Worm (Caenorhabditis elegans) whole organism, early embryonic: ENCODE results near the gene Y116A8C.33.
"Not testable (repeated sequence)": the region's sequence is repeated elsewhere in the genome, so short reads cannot be mapped to it uniquely, and the experiment has no call there.

Experiments used
- B0310.2 ChIP-seq: sonication (generic microtip); optimal IDR thresholded peaks from 2 replicates; lab custom pipeline; 2016; ENCODE audit warnings: mild to moderate bottlenecking, missing genetic modification characterization, missing compliant biosample characterization
- F13C5.2 ChIP-seq: sonication (generic microtip); optimal IDR thresholded peaks from 2 replicates; lab custom pipeline; 2017; ENCODE audit warnings: mild to moderate bottlenecking, missing genetic modification characterization, inconsistent platforms, missing compliant biosample characterization
- aly-1 ChIP-seq: sonication (generic microtip); optimal IDR thresholded peaks from 2 replicates; lab custom pipeline; 2016; ENCODE audit warnings: missing genetic modification characterization, missing compliant biosample characterization
- ama-1 ChIP-seq: fragments of 150-350 bp; optimal IDR thresholded peaks from 2 replicates; lab custom pipeline; 2014
- ceh-13 ChIP-seq: fragments of 200-800 bp; sonication (Bioruptor generic); optimal IDR thresholded peaks from 2 replicates; lab custom pipeline; 2018; ENCODE audit warnings: mild to moderate bottlenecking, missing genetic modification characterization, missing compliant biosample characterization
- ceh-36 ChIP-seq: sonication (generic microtip); optimal IDR thresholded peaks from 2 replicates; lab custom pipeline; 2016; ENCODE audit warnings: missing genetic modification characterization, inconsistent platforms, missing compliant biosample characterization
- ets-7 ChIP-seq: sonication (generic microtip); optimal IDR thresholded peaks from 2 replicates; lab custom pipeline; 2016; ENCODE audit warnings: missing genotype, missing genetic modification characterization, missing compliant biosample characterization
- flt-1 ChIP-seq: fragments of 200-800 bp; sonication (Bioruptor generic); IDR thresholded peaks from 2 replicates; pipeline ENCODE4 v1.3.6; 2022; ENCODE audit warnings: missing genetic modification characterization, missing compliant biosample characterization
- hmbx-1 ChIP-seq: sonication (generic microtip); optimal IDR thresholded peaks from 2 replicates; lab custom pipeline; 2016; ENCODE audit warnings: mild to moderate bottlenecking, missing genetic modification characterization, missing compliant biosample characterization
- hmg-4 ChIP-seq: fragments of 200-800 bp; sonication (Bioruptor generic); optimal IDR thresholded peaks from 2 replicates; lab custom pipeline; 2018; ENCODE audit warnings: mild to moderate bottlenecking, missing genetic modification characterization, missing compliant biosample characterization
- hnd-1 ChIP-seq: sonication (generic microtip); optimal IDR thresholded peaks from 2 replicates; lab custom pipeline; 2016; ENCODE audit warnings: missing genetic modification characterization, missing compliant biosample characterization
- pes-1 ChIP-seq: fragments of 200-800 bp; sonication (Bioruptor generic); IDR thresholded peaks from 2 replicates; pipeline ENCODE4 v1.3.6; 2022; ENCODE audit warnings: missing genetic modification reagents, missing genetic modification characterization, missing compliant biosample characterization
- scrt-1 ChIP-seq: fragments of 200-800 bp; sonication (Bioruptor generic); IDR thresholded peaks from 2 replicates; pipeline ENCODE4 v1.3.6; 2022; ENCODE audit warnings: missing genetic modification characterization, missing compliant biosample characterization
- sea-1 ChIP-seq: fragments of 200-800 bp; sonication (Bioruptor generic); conservative IDR thresholded peaks from 2 replicates; pipeline ENCODE4 v1.3.6; 2022; ENCODE audit warnings: missing genetic modification characterization, missing compliant biosample characterization
- tbx-11 ChIP-seq: fragments of 200-800 bp; sonication (Bioruptor generic); IDR thresholded peaks from 2 replicates; pipeline ENCODE4 v1.3.6; 2022; ENCODE audit warnings: missing genetic modification characterization, missing compliant biosample characterization
- tbx-37 ChIP-seq: fragments of 200-800 bp; sonication (Bioruptor generic); conservative IDR thresholded peaks from 2 replicates; pipeline ENCODE4 v1.3.6; 2022; ENCODE audit warnings: missing genetic modification reagents, missing genetic modification characterization, missing compliant biosample characterization
- tra-4 ChIP-seq: sonication (generic microtip); optimal IDR thresholded peaks from 2 replicates; lab custom pipeline; 2017; ENCODE audit warnings: missing genetic modification characterization, missing compliant biosample characterization

The Y116A8C.33 gene

ce11 chrIV:17111813-17112212 is at the start of gene Y116A8C.33:
TSS of gene Y116A8C.33 (plus strand) at chrIV:17112113.
- no peak for TF ChIP-seq ceh-36
- TF ChIP-seq B0310.2 = no peak
- no peak for TF ChIP-seq hnd-1
- no peak for TF ChIP-seq ets-7 (tag; lab: Kevin White, UChicago)
- no peak for TF ChIP-seq ceh-13 (GFP tag; lab: Kevin White, UChicago)
- no peak for TF ChIP-seq tbx-37 (GFP tag; lab: Robert Waterston, UW)
- no peak for TF ChIP-seq tra-4 (tag; lab: Kevin White, UChicago)
- no peak for TF ChIP-seq flt-1 (GFP tag; lab: Robert Waterston, UW)
- no peak for TF ChIP-seq sea-1 (GFP tag; lab: Robert Waterston, UW)
- no peak for TF ChIP-seq hmbx-1
- TF ChIP-seq pes-1 (GFP tag; lab: Robert Waterston, UW) = no peak
- TF ChIP-seq scrt-1 (GFP tag; lab: Robert Waterston, UW) = no peak
- TF ChIP-seq aly-1 (tag; lab: Kevin White, UChicago) = no peak

- not testable (repeated sequence) for TF ChIP-seq pes-1, scrt-1, sea-1 (GFP tag; lab: Robert Waterston, UW)
These were observed 48.2 kb upstream of the Y116A8C.33 start, which contains the start of gene Y116A8C.467 for ce11 chrIV:17063700-17064099. TSS of gene Y116A8C.467 (minus strand) at chrIV:17063800.

- TF ChIP-seq tbx-11; hnd-1; hmg-4 (GFP tag; lab: Kevin White, UChicago): not testable (repeated sequence)
These were observed 47.0 kb upstream of the Y116A8C.33 start, which contains the start of gene Y116A8C.465 for ce11 chrIV:17064937-17065336. TSS of gene Y116A8C.465 (plus strand) at chrIV:17065237.

ce11 chrIV:17070791-17071190 is 41.1 kb upstream of the Y116A8C.33 start, which contains the start of gene Y116A8C.24:
TSS of gene Y116A8C.24 (minus strand) at chrIV:17070891.
- not testable (repeated sequence) for TF ChIP-seq flt-1 (GFP tag; lab: Robert Waterston, UW); ets-7 (tag; lab: Kevin White, UChicago); hmg-4 (GFP tag; lab: Kevin White, UChicago)

ce11 chrIV:17076000-17076399 is 35.9 kb upstream of the Y116A8C.33 start:
- 0 out of 2 replicates have a peak, but pooled peaks have one; percentile 33 for TF ChIP-seq pes-1 (GFP tag; lab: Robert Waterston, UW)

- TF ChIP-seq hmbx-1 (no peak), ama-1 (lab: Kevin White, UChicago) (no peak), aly-1 (tag; lab: Kevin White, UChicago) (no peak), tbx-37 (GFP tag; lab: Robert Waterston, UW) (no peak), ceh-36 (no peak), hmg-4 (GFP tag; lab: Kevin White, UChicago) (no peak), B0310.2 (no peak), ets-7 (tag; lab: Kevin White, UChicago) (no peak), flt-1 (GFP tag; lab: Robert Waterston, UW) (no peak)
These were observed 33.3 kb upstream of the Y116A8C.33 start, which contains the start of gene Y116A8C.25 for ce11 chrIV:17078649-17079048. TSS of gene Y116A8C.25 (minus strand) at chrIV:17078749.

- TF ChIP-seq tra-4 (tag; lab: Kevin White, UChicago) = no peak
- no peak for TF ChIP-seq F13C5.2 (tag; lab: Kevin White, UChicago)
- TF ChIP-seq pes-1 (GFP tag; lab: Robert Waterston, UW) = no peak
- no peak for TF ChIP-seq ets-7 (tag; lab: Kevin White, UChicago)
- TF ChIP-seq scrt-1 (GFP tag; lab: Robert Waterston, UW) = no peak
- TF ChIP-seq hmbx-1 = no peak
- no peak for TF ChIP-seq tbx-37 (GFP tag; lab: Robert Waterston, UW)
- TF ChIP-seq sea-1 (GFP tag; lab: Robert Waterston, UW) = no peak
- no peak for TF ChIP-seq hmg-4 (GFP tag; lab: Kevin White, UChicago)
- TF ChIP-seq hnd-1 = no peak
- no peak for TF ChIP-seq ceh-13 (GFP tag; lab: Kevin White, UChicago)
- no peak for TF ChIP-seq ama-1 (lab: Kevin White, UChicago)
These were observed 27.6 kb upstream of the Y116A8C.33 start for ce11 chrIV:17084317-17084716.

- TF ChIP-seq tbx-37 (GFP tag; lab: Robert Waterston, UW) (no peak), aly-1 (tag; lab: Kevin White, UChicago) (no peak), ceh-13 (GFP tag; lab: Kevin White, UChicago) (no peak), hmg-4 (GFP tag; lab: Kevin White, UChicago) (no peak), hnd-1 (no peak), ceh-36 (no peak), F13C5.2 (tag; lab: Kevin White, UChicago) (no peak), B0310.2 (no peak), tbx-11 (no peak), flt-1 (GFP tag; lab: Robert Waterston, UW) (no peak), scrt-1 (GFP tag; lab: Robert Waterston, UW) (no peak), hmbx-1 (no peak), ama-1 (lab: Kevin White, UChicago) (no peak)
These were observed 27.1 kb upstream of the Y116A8C.33 start for ce11 chrIV:17084839-17085238.
